Fruit fly (Drosophila melanogaster): ENCODE results near the gene mtSSB.

mtSSB gene

DNA sequence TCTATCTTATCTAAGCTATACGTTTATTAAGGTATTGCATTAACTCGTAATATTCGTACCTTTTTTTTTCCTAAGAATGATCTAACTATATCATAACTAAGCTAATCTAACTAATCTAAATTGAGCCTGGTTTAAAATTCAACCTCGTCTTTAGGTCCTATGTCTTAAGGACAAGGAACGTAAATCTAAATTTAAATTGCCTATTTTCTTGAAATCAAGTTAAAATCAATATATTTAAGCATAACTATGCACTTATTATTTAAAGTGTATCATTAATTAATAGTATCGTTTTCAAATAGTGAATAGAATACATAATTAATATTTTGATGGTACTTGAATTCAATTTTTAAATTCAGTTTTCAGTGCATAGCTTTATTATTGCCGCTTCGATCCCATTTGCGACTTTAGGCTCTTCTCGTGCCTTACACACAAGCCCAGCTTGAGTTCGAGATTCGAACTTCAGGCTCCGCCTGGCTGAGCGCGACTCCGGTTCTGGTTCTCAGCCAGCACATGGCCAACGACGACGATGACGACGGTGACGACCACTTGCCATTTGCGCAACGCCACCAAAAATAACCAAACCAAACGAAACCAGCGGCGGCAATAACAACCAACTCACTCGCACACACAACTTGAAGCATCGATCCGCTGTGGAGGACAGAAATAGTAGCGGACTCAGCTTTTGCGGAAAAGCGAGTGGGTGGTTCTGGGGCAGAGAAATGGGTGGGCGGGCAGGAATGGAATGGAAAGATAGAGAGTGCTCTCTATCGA lies 5.9 kb upstream of the mtSSB start (continued):
- TF ChIP-seq CG7928 (GFP tag; optimal IDR thresholded peaks at IDR 0.05) (no peak), CG8290 (GFP tag; optimal IDR thresholded peaks at IDR 0.05) (no peak), CG8290 (tag; optimal IDR thresholded peaks at IDR 0.05) (peak in 1 of 2 experiments; percentile 70), ci (GFP tag; IDR thresholded peaks at IDR 0.05) (peak; percentile 77; the same call in 2 of the 3 replicates), pfk (GFP tag; optimal IDR thresholded peaks at IDR 0.05) (no peak), CG1602 (GFP tag; optimal IDR thresholded peaks at IDR 0.05) (no peak), MESR4 (GFP tag; optimal IDR thresholded peaks at IDR 0.05) (no peak), CG7745 (tag; optimal IDR thresholded peaks at IDR 0.05) (no peak), Asciz (GFP tag; optimal IDR thresholded peaks at IDR 0.05) (no peak), ac (GFP tag; optimal IDR thresholded peaks at IDR 0.05) (no peak), mirr (GFP tag; optimal IDR thresholded peaks at IDR 0.05) (no peak), CG31224 (GFP tag; IDR thresholded peaks at IDR 0.05) (peak; percentile 46; the same call in 1 of the 2 replicates), scrt (GFP tag; optimal IDR thresholded peaks at IDR 0.05) (no peak), Vsx1 (GFP tag; optimal IDR thresholded peaks at IDR 0.05) (no peak), CG9932 (GFP tag; IDR thresholded peaks at IDR 0.05) (peak; percentile 33; the same call in 1 of the 2 replicates), rib (GFP tag; IDR thresholded peaks at IDR 0.05) (no peak), H15 (GFP tag; IDR thresholded peaks at IDR 0.05) (no peak), Rx (GFP tag; IDR thresholded peaks at IDR 0.05) (0 out of 2 replicates have a peak, but pooled peaks have one; percentile 17), Deaf1 (tag; optimal IDR thresholded peaks at IDR 0.05) (peak; percentile 47), otp (GFP tag; IDR thresholded peaks at IDR 0.05) (0 out of 3 replicates have a peak, but pooled peaks have one; percentile 18), twi (tag; optimal IDR thresholded peaks at IDR 0.05) (no peak), CG17359 (tag; optimal IDR thresholded peaks at IDR 0.05) (no peak), Sox102F (GFP tag; optimal IDR thresholded peaks at IDR 0.05) (no peak), YL-1 (GFP tag; optimal IDR thresholded peaks at IDR 0.05) (no peak), CG4617 (GFP tag; optimal IDR thresholded peaks at IDR 0.05; ENCODE audit: borderline replicate concordance) (no peak), phol (tag; optimal IDR thresholded peaks at IDR 0.05) (no peak), pum (GFP tag; optimal IDR thresholded peaks at IDR 0.05) (no peak), lola (GFP tag; optimal IDR thresholded peaks at IDR 0.05) (no peak), CG3847 (GFP tag; IDR thresholded peaks at IDR 0.05) (0 out of 2 replicates have a peak, but pooled peaks have one; percentile 24), Poxn (GFP tag; IDR thresholded peaks at IDR 0.05) (no peak), Opbp (GFP tag; IDR thresholded peaks at IDR 0.05; ENCODE audit: partially characterized antibody) (no peak), CkIIα-i1 (GFP tag; IDR thresholded peaks at IDR 0.05) (no peak), nom (GFP tag; optimal IDR thresholded peaks at IDR 0.05) (peak; percentile 42), mam (GFP tag; optimal IDR thresholded peaks at IDR 0.05) (no peak), CG34422 (GFP tag; IDR thresholded peaks at IDR 0.05) (no peak), aop (GFP tag; IDR thresholded peaks at IDR 0.05) (no peak), CG30431 (GFP tag; optimal IDR thresholded peaks at IDR 0.05) (no peak), Hmx (GFP tag; optimal IDR thresholded peaks at IDR 0.05) (no peak), esg (GFP tag; conservative IDR thresholded peaks at IDR 0.05) (no peak), oc (tag; optimal IDR thresholded peaks at IDR 0.05) (no peak), kay (GFP tag; optimal IDR thresholded peaks at IDR 0.05) (no peak), seq (GFP tag; IDR thresholded peaks at IDR 0.05) (0 out of 2 replicates have a peak, but pooled peaks have one; percentile 25), CG15011 (GFP tag; optimal IDR thresholded peaks at IDR 0.05) (no peak), row (GFP tag; IDR thresholded peaks at IDR 0.05) (no peak), Lim3 (GFP tag; IDR thresholded peaks at IDR 0.05) (no peak), CG10321 (GFP tag; IDR thresholded peaks at IDR 0.05) (no peak), CG8281 (tag; optimal IDR thresholded peaks at IDR 0.05) (no peak), CG6854 (GFP tag; optimal IDR thresholded peaks at IDR 0.05) (peak; percentile 11), Mrtf (GFP tag; IDR thresholded peaks at IDR 0.05) (no peak), ERR (GFP tag; optimal IDR thresholded peaks at IDR 0.05) (no peak)

All from whole organism, embryonic.